Worm (Caenorhabditis elegans) whole organism, L4 larva: ENCODE results near the gene T23E1.1.
"Not testable (repeated sequence)": the region's sequence is repeated elsewhere in the genome, so short reads cannot be mapped to it uniquely, and the experiment has no call there.

ENCODE experiments used
- D1046.2 ChIP-seq: fragments of 200-800 bp; sonication (Bioruptor generic); IDR thresholded peaks from 2 replicates; pipeline ENCODE4 v1.3.6; 2022; ENCODE audit warnings: missing genetic modification characterization, missing compliant biosample characterization
- F37D6.2 ChIP-seq: sonication (generic microtip); optimal IDR thresholded peaks from 2 replicates; lab custom pipeline; 2016; ENCODE audit warnings: mild to moderate bottlenecking, missing genetic modification characterization, missing compliant biosample characterization
- F44E2.7 ChIP-seq: fragments of 200-800 bp; sonication (Bioruptor generic); IDR thresholded peaks from 2 replicates; pipeline ENCODE4 v2.1.2; 2022; ENCODE audit warnings: missing genetic modification characterization, missing compliant biosample characterization
- R02D3.7 ChIP-seq: fragments of 150-350 bp; sonication (generic microtip); optimal IDR thresholded peaks from 3 replicates; lab custom pipeline; 2014; ENCODE audit warnings: missing biosample characterization, missing genetic modification characterization
- aha-1 ChIP-seq: fragments of 150-350 bp; peaks from one replicate; lab custom pipeline; 2014; ENCODE audit warnings: missing biosample characterization, missing genetic modification characterization
- ceh-28 ChIP-seq: fragments of 150-350 bp; optimal IDR thresholded peaks from 2 replicates; lab custom pipeline; 2014; ENCODE audit warnings: missing biosample characterization, missing genetic modification reagents, missing genetic modification characterization
- ceh-32 ChIP-seq: sonication (generic microtip); optimal IDR thresholded peaks from 2 replicates; lab custom pipeline; 2016; ENCODE audit warnings: mild to moderate bottlenecking, missing genetic modification characterization, missing compliant biosample characterization; ENCODE audit not compliant: poor library complexity
- ctbp-1 ChIP-seq: fragments of 200-800 bp; sonication (Bioruptor generic); IDR thresholded peaks from 2 replicates; pipeline ENCODE4 v1.3.6; 2022; ENCODE audit warnings: missing genetic modification reagents, missing genetic modification characterization, missing compliant biosample characterization
- daf-12 ChIP-seq: fragments of 150-350 bp; optimal IDR thresholded peaks from 2 replicates; lab custom pipeline; 2014; ENCODE audit warnings: missing biosample characterization, missing genetic modification reagents, missing genetic modification characterization
- daf-8 ChIP-seq: fragments of 200-800 bp; sonication (Bioruptor generic); IDR thresholded peaks from 2 replicates; pipeline ENCODE4 v1.3.6; 2022; ENCODE audit warnings: missing genetic modification characterization, missing compliant biosample characterization
- dmd-9 ChIP-seq: fragments of 200-800 bp; sonication (Bioruptor generic); IDR thresholded peaks from 2 replicates; pipeline ENCODE4 v1.3.6; 2022; ENCODE audit warnings: missing genetic modification reagents, missing genetic modification characterization, missing compliant biosample characterization
- dpl-1 ChIP-seq: fragments of 150-350 bp; optimal IDR thresholded peaks from 2 replicates; lab custom pipeline; 2014; ENCODE audit warnings: missing biosample characterization, missing genetic modification reagents, missing genetic modification characterization
- egl-27 ChIP-seq: sonication (generic microtip); optimal IDR thresholded peaks from 3 replicates; lab custom pipeline; 2017; ENCODE audit warnings: missing biosample characterization, missing genetic modification reagents, missing genetic modification characterization
- egl-43 ChIP-seq: fragments of 200-800 bp; sonication (Bioruptor generic); IDR thresholded peaks from 2 replicates; pipeline ENCODE4 v1.3.6; 2022; ENCODE audit warnings: missing genetic modification reagents, missing genetic modification characterization, missing compliant biosample characterization
- fos-1 ChIP-seq: fragments of 150-350 bp; optimal IDR thresholded peaks from 2 replicates; lab custom pipeline; 2014; ENCODE audit warnings: missing biosample characterization, missing genetic modification characterization
- hif-1 ChIP-seq, 2 experiments: sonication (generic microtip); optimal IDR thresholded peaks; 2 replicates each; lab custom pipeline; 2016 to 2017; ENCODE audit warnings: missing compliant biosample characterization in 2 of 2, missing genetic modification characterization in 2 of 2, missing genetic modification reagents in 2 of 2, missing genotype in 2 of 2, mild to moderate bottlenecking in 1 of 2
- hlh-11 ChIP-seq: fragments of 200-800 bp; sonication (Bioruptor generic); optimal IDR thresholded peaks from 2 replicates; lab custom pipeline; 2018; ENCODE audit warnings: mild to moderate bottlenecking, missing genetic modification characterization, missing compliant biosample characterization
- hmg-1.1 ChIP-seq: fragments of 200-800 bp; sonication (Bioruptor generic); IDR thresholded peaks from 2 replicates; pipeline ENCODE4 v1.3.6; 2022; ENCODE audit warnings: missing genetic modification reagents, missing genetic modification characterization, missing compliant biosample characterization
- lin-1 ChIP-seq: fragments of 200-800 bp; sonication (Bioruptor generic); IDR thresholded peaks from 2 replicates; pipeline ENCODE4 v1.3.6; 2022; ENCODE audit warnings: missing genetic modification reagents, missing genetic modification characterization, missing compliant biosample characterization
- lin-13 ChIP-seq: fragments of 150-350 bp; optimal IDR thresholded peaks from 2 replicates; lab custom pipeline; 2014; ENCODE audit warnings: missing biosample characterization, missing genetic modification reagents, missing genetic modification characterization
- lin-38 ChIP-seq: fragments of 200-800 bp; sonication (Bioruptor generic); IDR thresholded peaks from 2 replicates; pipeline ENCODE4 v1.3.6; 2022; ENCODE audit warnings: missing genetic modification reagents, missing genetic modification characterization, missing compliant biosample characterization
- lin-39 ChIP-seq: fragments of 150-350 bp; optimal IDR thresholded peaks from 2 replicates; lab custom pipeline; 2014; ENCODE audit warnings: missing biosample characterization, missing genetic modification reagents, missing genetic modification characterization
- lsy-2 ChIP-seq, 2 experiments: fragments of 150-350 bp in 1 of 2; sonication (generic microtip) in 1 of 2; optimal IDR thresholded peaks; 2 replicates each; lab custom pipeline; 2014 to 2017; ENCODE audit warnings: missing biosample characterization in 2 of 2, missing genetic modification characterization in 2 of 2
- madf-5 ChIP-seq, 2 experiments: fragments of 200-800 bp; sonication (Bioruptor generic); IDR thresholded peaks; 2 replicates each; pipeline ENCODE4 v1.3.6; 2022; ENCODE audit warnings: missing compliant biosample characterization in 2 of 2, missing genetic modification characterization in 2 of 2
- mep-1 ChIP-seq: fragments of 150-350 bp; sonication (generic microtip); optimal IDR thresholded peaks from 3 replicates; lab custom pipeline; 2014; ENCODE audit warnings: missing biosample characterization, missing genetic modification characterization
- mxl-3 ChIP-seq: fragments of 200-800 bp; sonication (Bioruptor generic); optimal IDR thresholded peaks from 2 replicates; lab custom pipeline; 2018; ENCODE audit warnings: mild to moderate bottlenecking, missing genetic modification characterization, missing compliant biosample characterization
- nhr-10 ChIP-seq: fragments of 150-350 bp; optimal IDR thresholded peaks from 2 replicates; lab custom pipeline; 2014; ENCODE audit warnings: missing biosample characterization, missing genetic modification characterization
- nhr-237 ChIP-seq: sonication (generic microtip); optimal IDR thresholded peaks from 2 replicates; lab custom pipeline; 2017; ENCODE audit warnings: missing biosample characterization, missing genetic modification characterization
- nhr-25 ChIP-seq: sonication (generic microtip); optimal IDR thresholded peaks from 2 replicates; lab custom pipeline; 2017; ENCODE audit warnings: missing genetic modification characterization, mild to moderate bottlenecking, missing compliant biosample characterization, antibody characterized with exemption, moderate library complexity, borderline replicate concordance; ENCODE audit not compliant: insufficient read depth
- nhr-6 ChIP-seq: fragments of 150-350 bp; optimal IDR thresholded peaks from 2 replicates; lab custom pipeline; 2014; ENCODE audit warnings: missing biosample characterization, missing genetic modification characterization
- pqm-1 ChIP-seq: sonication (generic microtip); optimal IDR thresholded peaks from 2 replicates; lab custom pipeline; 2017; ENCODE audit warnings: missing biosample characterization, missing genetic modification characterization
- sdz-12 ChIP-seq: fragments of 200-800 bp; sonication (Bioruptor generic); optimal IDR thresholded peaks from 2 replicates; lab custom pipeline; 2018; ENCODE audit warnings: mild to moderate bottlenecking, missing genetic modification characterization, missing compliant biosample characterization
- snpc-4 ChIP-seq: fragments of 150-350 bp; optimal IDR thresholded peaks from 2 replicates; lab custom pipeline; 2014; ENCODE audit warnings: missing biosample characterization, missing genetic modification characterization
- spr-3 ChIP-seq: fragments of 200-800 bp; sonication (Bioruptor generic); optimal IDR thresholded peaks from 2 replicates; lab custom pipeline; 2018; ENCODE audit warnings: mild to moderate bottlenecking, missing genetic modification characterization, missing compliant biosample characterization
- tag-97 ChIP-seq: fragments of 200-800 bp; sonication (Bioruptor generic); IDR thresholded peaks from 2 replicates; pipeline ENCODE4 v1.3.6; 2022; ENCODE audit warnings: missing genetic modification characterization, missing compliant biosample characterization
- unc-39 ChIP-seq: sonication (generic microtip); optimal IDR thresholded peaks from 2 replicates; lab custom pipeline; 2017; ENCODE audit warnings: missing biosample characterization, missing genetic modification characterization
- vab-7 ChIP-seq: fragments of 200-800 bp; sonication (Bioruptor generic); IDR thresholded peaks from 2 replicates; pipeline ENCODE4 v1.3.6; 2022; ENCODE audit warnings: missing genetic modification reagents, missing genetic modification characterization, missing compliant biosample characterization
- zag-1 ChIP-seq: fragments of 150-350 bp; optimal IDR thresholded peaks from 2 replicates; lab custom pipeline; 2014; ENCODE audit warnings: missing biosample characterization, missing genetic modification characterization
- zip-11 ChIP-seq: fragments of 200-800 bp; sonication (Bioruptor generic); IDR thresholded peaks from 2 replicates; pipeline ENCODE4 v1.3.6; 2022; ENCODE audit warnings: missing genetic modification characterization, missing compliant biosample characterization
- ztf-11 ChIP-seq: fragments of 150-350 bp; optimal IDR thresholded peaks from 2 replicates; lab custom pipeline; 2014; ENCODE audit warnings: missing biosample characterization, missing genetic modification characterization

The T23E1.1 gene

ce11 chrIV:3168656-3169216 lies 17.6 kb downstream of the T23E1.1 start (continued):
- TF ChIP-seq lin-38 (GFP tag; lab: Robert Waterston, UW): no peak
- no peak for TF ChIP-seq F44E2.7
- peak in 1 of 2 experiments; percentile 2 for TF ChIP-seq lsy-2 (tag; optimal IDR thresholded peaks at IDR 0.05; lab: Kevin White, UChicago)
- no peak for TF ChIP-seq dmd-9 (GFP tag; lab: Robert Waterston, UW)
- TF ChIP-seq nhr-6: no peak
- TF ChIP-seq sdz-12 (GFP tag; lab: Kevin White, UChicago): no peak
- no peak for TF ChIP-seq daf-12 (tag; lab: Kevin White, UChicago)
- TF ChIP-seq egl-43 (GFP tag; lab: Robert Waterston, UW): no peak
- no peak for TF ChIP-seq ceh-32 (tag; lab: Kevin White, UChicago)
- no peak for TF ChIP-seq lin-39 (tag; lab: Kevin White, UChicago)
- no peak for TF ChIP-seq snpc-4 (tag; lab: Kevin White, UChicago)
- no peak for TF ChIP-seq ctbp-1
- TF ChIP-seq egl-27 (tag; lab: Kevin White, UChicago): no peak
- no peak for TF ChIP-seq F37D6.2
- no peak for TF ChIP-seq vab-7 (GFP tag; lab: Robert Waterston, UW)
- no peak for TF ChIP-seq daf-8
- no peak for TF ChIP-seq pqm-1 (tag; lab: Kevin White, UChicago)
- no peak for TF ChIP-seq tag-97
- TF ChIP-seq D1046.2: no peak
- no peak for TF ChIP-seq nhr-25 (tag; lab: Kevin White, UChicago)
- no peak for TF ChIP-seq fos-1
- no peak for TF ChIP-seq aha-1 (tag; lab: Kevin White, UChicago)
- TF ChIP-seq nhr-10 (tag; lab: Kevin White, UChicago): no peak
- TF ChIP-seq mxl-3 (GFP tag; lab: Kevin White, UChicago): no peak
- TF ChIP-seq mep-1: no peak
- TF ChIP-seq dpl-1 (GFP tag; lab: Kevin White, UChicago): no peak
- no peak for TF ChIP-seq spr-3
- TF ChIP-seq hmg-1.1: no peak
- TF ChIP-seq hlh-11 (tag; lab: Kevin White, UChicago): peak; percentile 43

- not testable (repeated sequence) for TF ChIP-seq nhr-25 (tag; lab: Kevin White, UChicago); spr-3; nhr-237
Measured at ce11 chrIV:3172510-3172909, 21.3 kb downstream of the T23E1.1 start, which contains the start of gene Y67D8B.1. Gene Y67D8B.1, minus strand, starts transcription at chrIV:3172610.

- TF ChIP-seq ceh-28 (no peak), aha-1 (tag; lab: Kevin White, UChicago) (peak; percentile 0)
Measured at ce11 chrIV:3176067-3176758, 25.1 kb downstream of the T23E1.1 start, which contains the start of gene nlp-81. Gene nlp-81, minus strand, starts transcription at chrIV:3176117.

- TF ChIP-seq aha-1 (tag; lab: Kevin White, UChicago): peak; percentile 94
- TF ChIP-seq hif-1 (tag; optimal IDR thresholded peaks at IDR 0.05; lab: Kevin White, UChicago): no peak
- no peak for TF ChIP-seq zag-1 (tag; lab: Kevin White, UChicago)
- no peak for TF ChIP-seq daf-12 (tag; lab: Kevin White, UChicago)
- TF ChIP-seq, all 104 proteins: peak for 1
Measured at ce11 chrIV:3182920-3183319, 31.8 kb downstream of the T23E1.1 start.

DNA sequence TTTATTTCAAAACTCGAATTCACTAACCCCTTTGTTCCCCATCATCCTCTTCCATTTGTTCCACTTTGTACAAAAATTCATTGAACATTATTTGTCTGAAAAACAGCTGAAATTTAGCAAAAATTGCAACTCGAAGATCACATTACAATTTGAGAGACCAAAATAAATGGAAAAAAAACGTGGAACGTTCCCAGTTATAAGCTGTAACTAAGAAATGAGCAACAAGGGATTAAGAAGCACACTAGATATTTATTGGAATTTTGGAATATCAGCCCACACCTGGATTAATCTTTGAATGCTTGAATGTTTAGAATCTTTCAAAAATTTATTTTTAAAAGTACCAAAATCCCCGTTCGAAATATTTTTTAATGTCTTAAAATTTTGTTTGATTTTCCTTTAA lies 40.3 kb downstream of the T23E1.1 start, which contains the start of gene Y67D8B.2:
Y67D8B.2 (minus strand) TSS at position 101 of the 400 bp plus-strand sequence.
- TF ChIP-seq lsy-2 (tag; optimal IDR thresholded peaks at IDR 0.05; lab: Kevin White, UChicago) (no peak), ceh-32 (tag; lab: Kevin White, UChicago) (no peak), D1046.2 (no peak), R02D3.7 (tag; lab: Kevin White, UChicago) (no peak), lin-39 (tag; lab: Kevin White, UChicago) (no peak), zip-11 (GFP tag; lab: Robert Waterston, UW) (no peak), madf-5 (GFP tag; IDR thresholded peaks at IDR 0.05; lab: Robert Waterston, UW) (no peak), tag-97 (no peak), lin-13 (GFP tag; lab: Kevin White, UChicago) (no peak), lin-1 (GFP tag; lab: Robert Waterston, UW) (no peak), unc-39 (tag; lab: Kevin White, UChicago) (no peak), ztf-11 (tag; lab: Kevin White, UChicago) (no peak)
